Fruit fly (Drosophila melanogaster): ENCODE data around the gene CG4364.
A peak's percentile ranks its signal among the peaks of the same experiment; 100 is the strongest.

The CG4364 gene

DNA sequence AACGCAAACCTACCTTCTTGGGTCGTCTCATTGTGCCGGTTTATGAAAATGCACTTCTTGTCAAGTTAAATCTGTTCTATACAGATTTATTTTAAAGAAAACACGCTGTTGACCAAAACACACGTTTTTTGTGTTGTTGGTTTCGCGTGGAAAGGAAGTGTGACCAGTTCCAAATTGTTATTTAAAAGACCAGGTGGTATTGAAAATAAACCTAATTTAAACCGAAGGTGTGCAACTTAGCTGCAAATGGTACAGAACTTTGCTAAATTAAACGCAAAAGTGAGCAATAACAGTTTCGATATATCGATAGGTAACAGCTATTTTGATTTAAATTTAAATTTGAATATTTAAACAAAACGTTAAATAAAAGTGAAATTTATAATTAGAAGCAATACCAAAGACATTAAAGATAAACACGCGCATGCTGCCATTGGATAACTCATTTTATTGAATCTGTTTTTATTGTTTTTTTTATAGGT, at the start of gene CG4364:
CG4364 (minus strand) TSS at position 165 of the 479 bp plus-strand sequence.
- TF ChIP-seq Myc (optimal IDR thresholded peaks at IDR 0.05) = peak; percentile 67
- TF ChIP-seq usp (GFP tag; optimal IDR thresholded peaks at IDR 0.05) = no peak

DNA sequence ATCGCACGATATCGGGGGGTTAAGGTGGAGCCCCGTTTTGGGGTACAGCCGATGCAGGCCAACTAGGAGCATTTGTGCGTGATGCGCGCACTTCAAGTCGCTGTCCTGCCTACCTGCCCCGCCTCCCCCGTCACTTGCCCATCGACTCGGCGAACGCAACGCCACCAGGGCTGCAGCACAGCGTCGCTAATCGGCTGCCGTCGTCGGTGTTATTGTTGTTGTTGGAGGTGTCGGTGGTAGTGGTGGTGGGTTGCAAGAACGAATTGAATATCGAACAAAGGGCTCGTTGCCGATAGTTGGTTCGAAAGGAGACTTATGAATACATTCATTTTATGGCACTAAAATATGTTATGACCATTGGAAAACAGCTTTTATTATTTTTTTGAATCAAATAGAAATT, 47.8 kb upstream of the CG4364 start:
- TF ChIP-seq psq (GFP tag; optimal IDR thresholded peaks at IDR 0.05) (peak; percentile 29), OdsH (GFP tag; optimal IDR thresholded peaks at IDR 0.05) (peak; percentile 20), Rel (GFP tag; optimal IDR thresholded peaks at IDR 0.05) (no peak), Rel (tag; optimal IDR thresholded peaks at IDR 0.05) (peak; percentile 72), Vsx2 (GFP tag; optimal IDR thresholded peaks at IDR 0.05; ENCODE audit: partially characterized antibody) (no peak), Hr78 (GFP tag; optimal IDR thresholded peaks at IDR 0.05) (no peak), br (GFP tag; optimal IDR thresholded peaks at IDR 0.05) (peak; percentile 62), Dfd (GFP tag; optimal IDR thresholded peaks at IDR 0.05) (no peak), fru (GFP tag; optimal IDR thresholded peaks at IDR 0.05) (peak; percentile 53), HLH106 (tag; optimal IDR thresholded peaks at IDR 0.05) (peak; percentile 52), CG9705 (GFP tag; optimal IDR thresholded peaks at IDR 0.05) (peak; percentile 44), CG32264 (GFP tag; optimal IDR thresholded peaks at IDR 0.05) (no peak), foxo (GFP tag; optimal IDR thresholded peaks at IDR 0.05) (peak in 1 of 2 experiments; percentile 58), ey (GFP tag; optimal IDR thresholded peaks at IDR 0.05) (peak; percentile 26), h (GFP tag; optimal IDR thresholded peaks at IDR 0.05) (peak; percentile 38), dl (GFP tag; optimal IDR thresholded peaks at IDR 0.05; ENCODE audit: insufficient read depth in 1 of 2, partially characterized antibody in 2 of 2) (no peak), Sp1 (GFP tag; optimal IDR thresholded peaks at IDR 0.05) (peak; percentile 35), sv (GFP tag; optimal IDR thresholded peaks at IDR 0.05) (no peak), Myc (optimal IDR thresholded peaks at IDR 0.05) (no peak), Hnf4 (GFP tag; optimal IDR thresholded peaks at IDR 0.05) (no peak), rgr (GFP tag; optimal IDR thresholded peaks at IDR 0.05) (peak; percentile 49), dmrt93B (GFP tag; optimal IDR thresholded peaks at IDR 0.05) (peak; percentile 21), Jra (GFP tag; optimal IDR thresholded peaks at IDR 0.05) (no peak), woc (GFP tag; optimal IDR thresholded peaks at IDR 0.05) (peak; percentile 81), Hr83 (GFP tag; optimal IDR thresholded peaks at IDR 0.05; ENCODE audit: poor library complexity, severe bottlenecking) (peak; percentile 93)

DNA sequence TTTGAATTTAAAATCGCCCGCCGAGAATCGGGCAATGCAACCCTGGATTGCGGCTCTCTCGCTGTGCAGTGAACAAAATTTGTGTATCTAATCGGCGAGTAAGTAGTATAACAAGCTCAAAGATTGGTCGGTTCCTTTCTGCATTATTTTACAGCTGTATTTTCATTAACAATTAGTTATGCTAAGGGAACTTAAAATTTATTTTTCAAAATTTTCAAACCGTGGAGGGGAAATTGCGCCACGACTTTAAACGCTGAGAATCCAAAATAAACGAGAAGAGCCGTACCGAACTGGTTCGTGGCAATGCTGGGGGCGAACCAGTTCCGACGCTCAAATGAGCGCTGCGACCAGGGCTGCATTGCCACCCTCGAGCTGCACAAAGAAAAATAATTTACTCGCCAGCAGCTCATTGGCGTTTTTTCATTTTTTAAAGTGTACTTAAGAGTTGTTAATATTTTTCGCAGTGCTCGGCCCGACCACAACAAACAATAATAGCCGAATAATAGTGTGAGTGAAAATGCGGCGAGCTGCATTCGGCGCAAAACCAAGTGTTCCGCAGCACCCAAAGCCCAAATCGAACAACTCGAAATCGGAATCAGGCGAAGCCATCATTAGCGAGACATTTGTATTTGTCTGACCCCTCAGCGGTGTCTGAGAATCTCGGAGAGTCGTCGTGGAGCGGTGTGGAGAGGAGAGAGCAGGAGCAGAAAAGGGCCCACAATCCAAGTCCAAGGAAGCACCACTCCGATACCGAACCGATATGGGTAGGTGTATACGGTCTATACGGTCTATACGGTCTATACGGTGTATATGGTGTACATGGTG, 47.1 kb upstream of the CG4364 start, which contains the start of gene zf30C:
zf30C (plus strand) TSS at position 353 of the 825 bp plus-strand sequence.
- peak; percentile 59 for TF ChIP-seq CG9705 (GFP tag; optimal IDR thresholded peaks at IDR 0.05)
- TF ChIP-seq N (GFP tag; optimal IDR thresholded peaks at IDR 0.05) = no peak
- TF ChIP-seq dsf (GFP tag; optimal IDR thresholded peaks at IDR 0.05; ENCODE audit: borderline replicate concordance) = peak; percentile 78
- no peak for TF ChIP-seq Abd-B (GFP tag; optimal IDR thresholded peaks at IDR 0.05)
- peak; percentile 65 for TF ChIP-seq Myc (optimal IDR thresholded peaks at IDR 0.05)
- no peak for TF ChIP-seq usp (GFP tag; optimal IDR thresholded peaks at IDR 0.05)
- peak; percentile 99 for TF ChIP-seq Hr83 (GFP tag; optimal IDR thresholded peaks at IDR 0.05; ENCODE audit: poor library complexity, severe bottlenecking)
- peak; percentile 44 to 96 for TF ChIP-seq foxo (GFP tag; optimal IDR thresholded peaks at IDR 0.05)
- peak; percentile 57 for TF ChIP-seq GATAd (GFP tag; optimal IDR thresholded peaks at IDR 0.05)
- no peak for TF ChIP-seq Dfd (GFP tag; optimal IDR thresholded peaks at IDR 0.05)
- TF ChIP-seq pan (optimal IDR thresholded peaks at IDR 0.05) = no peak
- peak; percentile 81 for TF ChIP-seq psq (GFP tag; optimal IDR thresholded peaks at IDR 0.05)
- no peak for TF ChIP-seq lola (GFP tag; optimal IDR thresholded peaks at IDR 0.05)
- TF ChIP-seq Jra (GFP tag; optimal IDR thresholded peaks at IDR 0.05) = peak; percentile 95
- peak; percentile 75 for TF ChIP-seq HLH106 (tag; optimal IDR thresholded peaks at IDR 0.05)
- TF ChIP-seq Rel (GFP tag; optimal IDR thresholded peaks at IDR 0.05) = no peak
- TF ChIP-seq Rel (tag; optimal IDR thresholded peaks at IDR 0.05) = peak; percentile 12
- TF ChIP-seq ey (GFP tag; optimal IDR thresholded peaks at IDR 0.05) = peak; percentile 94
- TF ChIP-seq Sp1 (GFP tag; optimal IDR thresholded peaks at IDR 0.05) = peak; percentile 77
- peak; percentile 74 for TF ChIP-seq woc (GFP tag; optimal IDR thresholded peaks at IDR 0.05)
- TF ChIP-seq dl (GFP tag; optimal IDR thresholded peaks at IDR 0.05; ENCODE audit: insufficient read depth in 1 of 2, partially characterized antibody in 2 of 2) = no peak
- no peak for TF ChIP-seq Vsx2 (GFP tag; optimal IDR thresholded peaks at IDR 0.05; ENCODE audit: partially characterized antibody)
- TF ChIP-seq Mio (GFP tag; optimal IDR thresholded peaks at IDR 0.05) = peak; percentile 61
- TF ChIP-seq br (GFP tag; optimal IDR thresholded peaks at IDR 0.05) = peak; percentile 90
- peak; percentile 96 for TF ChIP-seq Hnf4 (GFP tag; optimal IDR thresholded peaks at IDR 0.05)
- no peak for TF ChIP-seq Dif (GFP tag; optimal IDR thresholded peaks at IDR 0.05; ENCODE audit: partially characterized antibody)
- peak; percentile 75 for TF ChIP-seq CG32264 (GFP tag; optimal IDR thresholded peaks at IDR 0.05)
- TF ChIP-seq sage (GFP tag; optimal IDR thresholded peaks at IDR 0.05) = no peak
- TF ChIP-seq CrebA (GFP tag; optimal IDR thresholded peaks at IDR 0.05; ENCODE audit: borderline replicate concordance) = no peak
- no peak for TF ChIP-seq brk (GFP tag; optimal IDR thresholded peaks at IDR 0.05)
- TF ChIP-seq jim (GFP tag; optimal IDR thresholded peaks at IDR 0.05) = peak; percentile 93
- peak; percentile 90 for TF ChIP-seq fru (GFP tag; optimal IDR thresholded peaks at IDR 0.05)
- peak; percentile 58 for TF ChIP-seq dmrt93B (GFP tag; optimal IDR thresholded peaks at IDR 0.05)
- peak; percentile 84 for TF ChIP-seq sv (GFP tag; optimal IDR thresholded peaks at IDR 0.05)
- TF ChIP-seq OdsH (GFP tag; optimal IDR thresholded peaks at IDR 0.05) = peak; percentile 89
- TF ChIP-seq rgr (GFP tag; optimal IDR thresholded peaks at IDR 0.05) = peak; percentile 94
- TF ChIP-seq h (GFP tag; optimal IDR thresholded peaks at IDR 0.05) = peak; percentile 94
- TF ChIP-seq tai (GFP tag; optimal IDR thresholded peaks at IDR 0.05) = no peak
- TF ChIP-seq Hr78 (GFP tag; optimal IDR thresholded peaks at IDR 0.05) = no peak
